Fruit fly (Drosophila melanogaster) whole organism, wandering third instar larva: ENCODE measurements around the gene gcm2.

Experiments used
- Abd-B ChIP-seq: fragments of >200 bp; optimal IDR thresholded peaks from 2 replicates; lab custom pipeline; 2017; ENCODE audit warnings: missing biosample characterization, missing genetic modification characterization
- Dfd ChIP-seq: fragments of >200 bp; optimal IDR thresholded peaks from 2 replicates; lab custom pipeline; 2017; ENCODE audit warnings: missing biosample characterization, missing genetic modification characterization
- HLH106 ChIP-seq: fragments of 200-800 bp; optimal IDR thresholded peaks from 3 replicates; lab custom pipeline; 2019; ENCODE audit warnings: missing biosample characterization, mild to moderate bottlenecking, missing genetic modification characterization, moderate library complexity
- Hr78 ChIP-seq: fragments of >200 bp; optimal IDR thresholded peaks from 2 replicates; lab custom pipeline; 2017; ENCODE audit warnings: missing biosample characterization, missing genetic modification characterization
- Hr83 ChIP-seq: fragments of 200-300 bp; sonication (Bioruptor generic); optimal IDR thresholded peaks from 2 replicates; lab custom pipeline; 2016; ENCODE audit warnings: missing biosample characterization, mild to moderate bottlenecking, missing genetic modification characterization, moderate library complexity; ENCODE audit not compliant: poor library complexity, severe bottlenecking
- Myc ChIP-seq: fragments of >200 bp; optimal IDR thresholded peaks from 2 replicates; lab custom pipeline; 2017
- Sp1 ChIP-seq: fragments of 200-800 bp; sonication (Bioruptor generic); optimal IDR thresholded peaks from 3 replicates; lab custom pipeline; 2019; ENCODE audit warnings: missing biosample characterization, mild to moderate bottlenecking, missing genetic modification characterization, moderate library complexity
- h ChIP-seq: fragments of 200-800 bp; sonication (Bioruptor generic); optimal IDR thresholded peaks from 3 replicates; lab custom pipeline; 2016; ENCODE audit warnings: missing biosample characterization, mild to moderate bottlenecking, missing genetic modification characterization
- pan ChIP-seq: fragments of >200 bp; optimal IDR thresholded peaks from 2 replicates; lab custom pipeline; 2017
- psq ChIP-seq: fragments of 200-800 bp; sonication (Bioruptor generic); optimal IDR thresholded peaks from 3 replicates; lab custom pipeline; 2017; ENCODE audit warnings: missing biosample characterization, mild to moderate bottlenecking, missing genetic modification characterization, moderate library complexity
- sage ChIP-seq: fragments of 200-800 bp; sonication (Bioruptor generic); optimal IDR thresholded peaks from 2 replicates; lab custom pipeline; 2016; ENCODE audit warnings: missing biosample characterization, mild to moderate bottlenecking, missing genetic modification characterization

DNA sequence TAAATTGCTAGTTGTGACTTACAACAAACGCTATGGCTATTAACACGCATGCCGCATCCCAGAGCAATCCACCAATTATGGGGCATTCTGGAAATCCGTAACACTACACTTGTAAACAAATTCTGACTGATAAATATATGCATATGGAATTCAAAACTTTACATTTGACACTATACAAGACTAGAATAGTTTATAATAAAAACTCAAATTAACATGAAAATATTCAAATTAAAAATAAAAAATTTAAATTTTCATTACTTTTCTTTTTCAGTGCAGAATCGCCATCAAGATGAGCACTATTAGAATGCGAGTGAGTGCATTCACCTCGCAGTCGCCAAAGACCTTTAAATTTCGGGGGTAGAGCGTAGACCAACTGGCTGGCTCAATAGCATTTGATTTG lies 22.4 kb upstream of the gcm2 start:
- TF ChIP-seq Sp1 (GFP tag; lab: Kevin White, UChicago) (no peak), pan (no peak), psq (no peak), Abd-B (GFP tag; lab: Kevin White, UChicago) (no peak), Hr78 (no peak), h (GFP tag; lab: Kevin White, UChicago) (no peak), HLH106 (tag; lab: Kevin White, UChicago) (no peak), Myc (lab: Kevin White, UChicago) (no peak), Dfd (no peak), Hr83 (GFP tag; lab: Kevin White, UChicago) (no peak), sage (GFP tag; lab: Kevin White, UChicago) (no peak)
